Fruit fly (Drosophila melanogaster) whole organism, embryonic: ENCODE measurements around the gene CG31871.
A peak's percentile ranks its signal among the peaks of the same experiment; 100 is the strongest.

ENCODE experiments used
- CG1024 ChIP-seq: fragments of 200-800 bp; sonication (Bioruptor generic); IDR thresholded peaks from 2 replicates; pipeline ENCODE4 v1.3.6; 2022; ENCODE audit warnings: missing biosample characterization, missing genetic modification characterization
- CG10366 ChIP-seq: fragments of 200-800 bp; sonication (Bioruptor generic); IDR thresholded peaks from 2 replicates; pipeline ENCODE4 v1.3.6; 2022; ENCODE audit warnings: missing biosample characterization, missing genetic modification characterization
- CG10543 ChIP-seq: fragments of 200-800 bp; sonication (Bioruptor generic); optimal IDR thresholded peaks from 3 replicates; lab custom pipeline; 2017; ENCODE audit warnings: missing biosample characterization, mild to moderate bottlenecking, missing genetic modification characterization, moderate library complexity
- CG10979 ChIP-seq: fragments of 200-800 bp; sonication (Bioruptor generic); optimal IDR thresholded peaks from 2 replicates; lab custom pipeline; 2018; ENCODE audit warnings: missing biosample characterization, mild to moderate bottlenecking, missing genetic modification characterization, moderate library complexity
- CG11695 ChIP-seq: fragments of 200-800 bp; sonication (Bioruptor generic); IDR thresholded peaks from 3 replicates; pipeline ENCODE4 v1.3.6; 2022; ENCODE audit warnings: missing biosample characterization, missing genetic modification characterization
- CG1603 ChIP-seq: fragments of 200-800 bp; sonication (Bioruptor generic); optimal IDR thresholded peaks from 2 replicates; lab custom pipeline; 2019; ENCODE audit warnings: missing biosample characterization, mild to moderate bottlenecking, missing genetic modification characterization, moderate library complexity
- CG16779 ChIP-seq: fragments of 200-800 bp; sonication (Bioruptor generic); IDR thresholded peaks from 2 replicates; pipeline ENCODE4 v1.3.6; 2022; ENCODE audit warnings: missing biosample characterization, missing genetic modification characterization
- CG17328 ChIP-seq: fragments of 200-800 bp; sonication (Bioruptor generic); IDR thresholded peaks from 2 replicates; pipeline ENCODE4 v1.3.6; 2022; ENCODE audit warnings: missing biosample characterization, missing genetic modification characterization
- CG17802 ChIP-seq: fragments of 200-800 bp; sonication (Bioruptor generic); optimal IDR thresholded peaks from 2 replicates; lab custom pipeline; 2018; ENCODE audit warnings: missing biosample characterization, mild to moderate bottlenecking, missing genetic modification characterization, moderate library complexity
- CG18599 ChIP-seq: fragments of 200-800 bp; sonication (Bioruptor generic); optimal IDR thresholded peaks from 3 replicates; lab custom pipeline; 2017; ENCODE audit warnings: missing biosample characterization, missing genetic modification characterization, mild to moderate bottlenecking, moderate library complexity, missing genetic modification reagents
- CG2116 ChIP-seq: fragments of 200-800 bp; sonication (Bioruptor generic); optimal IDR thresholded peaks from 3 replicates; lab custom pipeline; 2018; ENCODE audit warnings: missing biosample characterization, mild to moderate bottlenecking, missing genetic modification characterization
- CG2678 ChIP-seq: fragments of 200-800 bp; sonication (Bioruptor generic); optimal IDR thresholded peaks from 3 replicates; lab custom pipeline; 2019; ENCODE audit warnings: missing biosample characterization, mild to moderate bottlenecking, missing genetic modification characterization, moderate library complexity
- CG2712 ChIP-seq: fragments of 200-800 bp; optimal IDR thresholded peaks from 3 replicates; lab custom pipeline; 2019; ENCODE audit warnings: missing biosample characterization, mild to moderate bottlenecking, missing genetic modification characterization, moderate library complexity
- CG3847 ChIP-seq: fragments of 200-800 bp; sonication (Bioruptor generic); IDR thresholded peaks from 2 replicates; pipeline ENCODE4 v1.3.6; 2022; ENCODE audit warnings: missing biosample characterization, missing genetic modification characterization
- CG4282 ChIP-seq: fragments of 200-800 bp; sonication (Bioruptor generic); optimal IDR thresholded peaks from 2 replicates; lab custom pipeline; 2016; ENCODE audit warnings: missing biosample characterization, missing genetic modification characterization
- CG6254 ChIP-seq: fragments of 200-800 bp; sonication (Bioruptor generic); optimal IDR thresholded peaks from 3 replicates; lab custom pipeline; 2017; ENCODE audit warnings: mild to moderate bottlenecking, missing biosample characterization, missing genetic modification reagents, missing genetic modification characterization
- CG6683 ChIP-seq: fragments of 200-800 bp; sonication (Bioruptor generic); optimal IDR thresholded peaks from 2 replicates; lab custom pipeline; 2017; ENCODE audit warnings: missing biosample characterization, mild to moderate bottlenecking, missing genetic modification characterization, missing genetic modification reagents
- CG7786 ChIP-seq: fragments of 200-800 bp; sonication (Bioruptor generic); optimal IDR thresholded peaks from 2 replicates; lab custom pipeline; 2016; ENCODE audit warnings: missing biosample characterization, missing genetic modification characterization
- CG8290 ChIP-seq, 3 experiments: fragments of 200-800 bp; sonication (Bioruptor generic); optimal IDR thresholded peaks; 2 replicates each; lab custom pipeline; 2016 to 2019; ENCODE audit warnings: missing biosample characterization in 3 of 3, missing genetic modification characterization in 3 of 3, mild to moderate bottlenecking in 2 of 3, moderate library complexity in 1 of 3
- CG8359 ChIP-seq: fragments of 200-800 bp; sonication (Bioruptor generic); optimal IDR thresholded peaks from 2 replicates; lab custom pipeline; 2017; ENCODE audit warnings: missing biosample characterization, mild to moderate bottlenecking, missing genetic modification characterization, borderline replicate concordance
- CG9797 ChIP-seq: fragments of 200-800 bp; sonication (Bioruptor generic); optimal IDR thresholded peaks from 3 replicates; lab custom pipeline; 2018; ENCODE audit warnings: missing biosample characterization, mild to moderate bottlenecking, missing genetic modification characterization
- Deaf1 ChIP-seq: fragments of 200-800 bp; optimal IDR thresholded peaks from 3 replicates; lab custom pipeline; 2019; ENCODE audit warnings: missing biosample characterization, mild to moderate bottlenecking, missing genetic modification characterization, moderate library complexity
- Drgx ChIP-seq: fragments of 200-800 bp; sonication (Bioruptor generic); IDR thresholded peaks from 2 replicates; pipeline ENCODE4 v1.3.6; 2022; ENCODE audit warnings: missing biosample characterization, missing genetic modification characterization
- E2f2 ChIP-seq: fragments of 200-800 bp; sonication (Bioruptor generic); IDR thresholded peaks from 2 replicates; pipeline ENCODE4 v1.3.6; 2022; ENCODE audit warnings: missing biosample characterization, missing genetic modification characterization
- H15 ChIP-seq: fragments of 200-800 bp; sonication (Bioruptor generic); IDR thresholded peaks from 3 replicates; pipeline ENCODE4 v1.3.6; 2022; ENCODE audit warnings: missing biosample characterization, missing genetic modification characterization
- Hr51 ChIP-seq, 2 experiments: fragments of 200-800 bp; sonication (Bioruptor generic); optimal IDR thresholded peaks; 2 replicates in 1 of 2; 3 replicates in 1 of 2; lab custom pipeline; 2016 to 2018; ENCODE audit warnings: missing biosample characterization in 2 of 2, missing genetic modification characterization in 2 of 2, mild to moderate bottlenecking in 1 of 2, moderate library complexity in 1 of 2
- Lpt ChIP-seq: fragments of >200 bp; optimal IDR thresholded peaks from 2 replicates; lab custom pipeline; 2018; ENCODE audit warnings: missing biosample characterization, missing genetic modification characterization
- Mad ChIP-seq: fragments of 200-800 bp; sonication (Bioruptor generic); optimal IDR thresholded peaks from 2 replicates; lab custom pipeline; 2016; ENCODE audit warnings: missing biosample characterization, missing genetic modification characterization
- Med ChIP-seq: fragments of 200-800 bp; sonication (Bioruptor generic); peaks from one replicate; lab custom pipeline; 2016; ENCODE audit warnings: missing biosample characterization, missing genetic modification characterization, mild to moderate bottlenecking, inconsistent platforms, moderate library complexity
- Nf-YB ChIP-seq: fragments of 200-800 bp; sonication (Bioruptor generic); optimal IDR thresholded peaks from 3 replicates; lab custom pipeline; 2019; ENCODE audit warnings: missing biosample characterization, mild to moderate bottlenecking, missing genetic modification characterization, moderate library complexity
- Sox102F ChIP-seq: fragments of 200-800 bp; sonication (Bioruptor generic); optimal IDR thresholded peaks from 2 replicates; lab custom pipeline; 2018; ENCODE audit warnings: missing biosample characterization, mild to moderate bottlenecking, missing genetic modification characterization, moderate library complexity
- Ssrp ChIP-seq: fragments of 200-800 bp; sonication (Bioruptor generic); optimal IDR thresholded peaks from 2 replicates; lab custom pipeline; 2018; ENCODE audit warnings: missing biosample characterization, mild to moderate bottlenecking, missing genetic modification characterization, moderate library complexity
- Xrp1 ChIP-seq: fragments of 200-800 bp; sonication (Bioruptor generic); IDR thresholded peaks from 2 replicates; pipeline ENCODE4 v1.3.6; 2022; ENCODE audit warnings: missing biosample characterization, missing genetic modification characterization
- ara ChIP-seq: fragments of 200-800 bp; sonication (Bioruptor generic); IDR thresholded peaks from 2 replicates; pipeline ENCODE4 v1.3.6; 2022; ENCODE audit warnings: missing biosample characterization, missing genetic modification characterization
- cg ChIP-seq: fragments of 200-800 bp; sonication (Bioruptor generic); optimal IDR thresholded peaks from 3 replicates; lab custom pipeline; 2019; ENCODE audit warnings: missing biosample characterization, mild to moderate bottlenecking, missing genetic modification characterization, moderate library complexity
- corto ChIP-seq: fragments of 200-800 bp; sonication (Bioruptor generic); optimal IDR thresholded peaks from 2 replicates; lab custom pipeline; 2016; ENCODE audit warnings: missing biosample characterization, mild to moderate bottlenecking, missing genetic modification characterization, moderate library complexity
- dati ChIP-seq: fragments of 200-800 bp; sonication (Bioruptor generic); IDR thresholded peaks from 2 replicates; pipeline ENCODE4 v1.3.6; 2022; ENCODE audit warnings: missing biosample characterization, missing genetic modification characterization
- emc ChIP-seq: fragments of 200-800 bp; sonication (Bioruptor generic); optimal IDR thresholded peaks from 2 replicates; lab custom pipeline; 2016; ENCODE audit warnings: missing biosample characterization, missing genetic modification characterization
- fu2 ChIP-seq: fragments of 200-800 bp; sonication (Bioruptor generic); optimal IDR thresholded peaks from 2 replicates; lab custom pipeline; 2016; ENCODE audit warnings: missing biosample characterization, missing genetic modification characterization
- grau ChIP-seq: fragments of 200-800 bp; optimal IDR thresholded peaks from 3 replicates; lab custom pipeline; 2019; ENCODE audit warnings: missing biosample characterization, mild to moderate bottlenecking, missing genetic modification characterization, moderate library complexity
- ham ChIP-seq: fragments of 200-800 bp; sonication (Bioruptor generic); IDR thresholded peaks from 2 replicates; pipeline ENCODE4 v1.3.6; 2022; ENCODE audit warnings: missing biosample characterization, missing genetic modification characterization
- klu ChIP-seq: fragments of 200-800 bp; sonication (Bioruptor generic); IDR thresholded peaks from 2 replicates; pipeline ENCODE4 v1.3.6; 2022; ENCODE audit warnings: missing biosample characterization, missing genetic modification characterization
- mld ChIP-seq: fragments of 200-800 bp; sonication (Bioruptor generic); IDR thresholded peaks from 3 replicates; pipeline ENCODE4 v1.3.6; 2022; ENCODE audit warnings: missing biosample characterization, missing genetic modification characterization; ENCODE audit not compliant: partially characterized antibody
- nerfin-2 ChIP-seq: fragments of 200-800 bp; sonication (Bioruptor generic); IDR thresholded peaks from 2 replicates; pipeline ENCODE4 v1.3.6; 2022; ENCODE audit warnings: missing biosample characterization, missing genetic modification characterization; ENCODE audit not compliant: partially characterized antibody
- pb ChIP-seq: fragments of 200-800 bp; sonication (Bioruptor generic); optimal IDR thresholded peaks from 3 replicates; lab custom pipeline; 2016; ENCODE audit warnings: missing biosample characterization, missing genetic modification characterization
- phol ChIP-seq: fragments of 200-800 bp; sonication (Bioruptor generic); optimal IDR thresholded peaks from 3 replicates; lab custom pipeline; 2018; ENCODE audit warnings: missing biosample characterization, mild to moderate bottlenecking, missing genetic modification characterization, moderate library complexity
- prd ChIP-seq, 3 experiments: fragments of >200 bp in 2 of 3; fragments of 200-800 bp in 1 of 3; sonication (Bioruptor generic) in 1 of 3; optimal IDR thresholded peaks in 2 of 3; IDR thresholded peaks in 1 of 3; 2 replicates in 2 of 3; 3 replicates in 1 of 3; pipeline versions ENCODE4 v1.3.6 to Lab custom; 2017 to 2022; ENCODE audit warnings: missing biosample characterization in 1 of 3, missing genetic modification characterization in 1 of 3
- pros ChIP-seq: fragments of 200-800 bp; sonication (Bioruptor generic); optimal IDR thresholded peaks from 3 replicates; lab custom pipeline; 2019; ENCODE audit warnings: missing biosample characterization, mild to moderate bottlenecking, missing genetic modification characterization, moderate library complexity
- shn ChIP-seq: fragments of 200-800 bp; sonication (Bioruptor generic); optimal IDR thresholded peaks from 3 replicates; lab custom pipeline; 2016; ENCODE audit warnings: missing biosample characterization, missing genetic modification characterization
- vvl ChIP-seq: fragments of 200-800 bp; sonication (Bioruptor generic); IDR thresholded peaks from 2 replicates; pipeline ENCODE4 v1.3.6; 2022; ENCODE audit warnings: missing biosample characterization, missing genetic modification characterization

Gene CG31871

dm6 chr2L:10615889-10616288, 46.0 kb upstream of the CG31871 start:
- TF ChIP-seq CG1603: no peak
- no peak for TF ChIP-seq CG4282
- no peak for TF ChIP-seq vvl (GFP tag; lab: Robert Waterston, UW)
- no peak for TF ChIP-seq CG9797 (GFP tag; lab: Kevin White, UChicago)
- peak in 1 of 2 experiments; percentile 34 for TF ChIP-seq Hr51 (GFP tag; optimal IDR thresholded peaks at IDR 0.05; lab: Kevin White, UChicago)
- peak; percentile 16 for TF ChIP-seq CG2712 (tag; lab: Kevin White, UChicago)
- TF ChIP-seq CG17802: no peak
- no peak for TF ChIP-seq CG6254 (GFP tag; lab: Kevin White, UChicago)
- TF ChIP-seq grau: peak; percentile 14
- TF ChIP-seq CG8359 (GFP tag; lab: Kevin White, UChicago): no peak
- no peak for TF ChIP-seq cg
- no peak for TF ChIP-seq Mad (GFP tag; lab: Kevin White, UChicago)
- no peak for TF ChIP-seq Lpt (GFP tag; lab: Kevin White, UChicago)
- TF ChIP-seq E2f2 (GFP tag; lab: Robert Waterston, UW): peak; percentile 8; the same call in 1 of the 2 replicates
- TF ChIP-seq CG3847 (GFP tag; lab: Robert Waterston, UW): no peak
- TF ChIP-seq Deaf1: no peak
- no peak for TF ChIP-seq shn
- TF ChIP-seq corto: peak; percentile 8
- TF ChIP-seq CG18599: peak; percentile 24
- no peak for TF ChIP-seq CG10366 (GFP tag; lab: Robert Waterston, UW)
- TF ChIP-seq CG10543 (GFP tag; lab: Kevin White, UChicago): no peak
- no peak for TF ChIP-seq fu2 (GFP tag; lab: Kevin White, UChicago)
- TF ChIP-seq CG2678: peak; percentile 35
- peak; percentile 32; the same call in 1 of the 2 replicates for TF ChIP-seq Xrp1 (GFP tag; lab: Robert Waterston, UW)
- peak; percentile 3 for TF ChIP-seq CG10979
- TF ChIP-seq pb (GFP tag; lab: Kevin White, UChicago): no peak
- TF ChIP-seq ham (GFP tag; lab: Robert Waterston, UW): no peak
- no peak for TF ChIP-seq H15 (GFP tag; lab: Robert Waterston, UW)
- no peak for TF ChIP-seq CG7786
- no peak for TF ChIP-seq CG16779 (GFP tag; lab: Robert Waterston, UW)
- no peak for TF ChIP-seq klu
- TF ChIP-seq phol (tag; lab: Kevin White, UChicago): peak; percentile 16
- no peak for TF ChIP-seq CG2116 (GFP tag; lab: Kevin White, UChicago)
- no peak for TF ChIP-seq nerfin-2 (GFP tag; lab: Robert Waterston, UW)
- TF ChIP-seq dati: no peak
- TF ChIP-seq ara (GFP tag; lab: Robert Waterston, UW): no peak
- TF ChIP-seq CG1024 (GFP tag; lab: Robert Waterston, UW): no peak
- peak; percentile 0 for TF ChIP-seq Med (GFP tag; lab: Kevin White, UChicago)
- peak; percentile 9 for TF ChIP-seq Sox102F (GFP tag; lab: Kevin White, UChicago)
- TF ChIP-seq CG17328 (GFP tag; lab: Robert Waterston, UW): no peak
- TF ChIP-seq mld (GFP tag; lab: Robert Waterston, UW): no peak
- no peak for TF ChIP-seq CG8290 (GFP tag; optimal IDR thresholded peaks at IDR 0.05; lab: Kevin White, UChicago)
- TF ChIP-seq CG8290 (tag; optimal IDR thresholded peaks at IDR 0.05; lab: Kevin White, UChicago): no peak
- TF ChIP-seq Nf-YB (GFP tag; lab: Kevin White, UChicago): no peak
- no peak for TF ChIP-seq Ssrp (tag; lab: Kevin White, UChicago)
- TF ChIP-seq CG11695 (GFP tag; lab: Robert Waterston, UW): peak; percentile 29; the same call in 1 of the 3 replicates
- TF ChIP-seq pros (GFP tag; lab: Kevin White, UChicago): no peak
- TF ChIP-seq prd (optimal IDR thresholded peaks at IDR 0.05; lab: Kevin White, UChicago): no peak
- no peak for TF ChIP-seq prd (GFP tag; IDR thresholded peaks at IDR 0.05; lab: Robert Waterston, UW)
- no peak for TF ChIP-seq CG6683 (GFP tag; lab: Kevin White, UChicago)
- TF ChIP-seq emc: no peak
- TF ChIP-seq Drgx (GFP tag; lab: Robert Waterston, UW): peak; percentile 51
